Worm (Caenorhabditis elegans): Measurements from ENCODE around the gene C09E7.11.

ce11 chrIII:6499102-6499501 is 32.1 kb upstream of the C09E7.11 start:
- TF ChIP-seq scrt-1 (GFP tag; IDR thresholded peaks at IDR 0.05) = no peak
- no peak for TF ChIP-seq aly-1 (tag; optimal IDR thresholded peaks at IDR 0.05)
- TF ChIP-seq ama-1 (optimal IDR thresholded peaks at IDR 0.05) = no peak
- TF ChIP-seq tbx-37 (GFP tag; conservative IDR thresholded peaks at IDR 0.05) = no peak
- no peak for TF ChIP-seq hmg-4 (GFP tag; optimal IDR thresholded peaks at IDR 0.05)
- no peak for TF ChIP-seq hnd-1 (tag; optimal IDR thresholded peaks at IDR 0.05)
- TF ChIP-seq tra-4 (tag; optimal IDR thresholded peaks at IDR 0.05) = no peak
- TF ChIP-seq ceh-13 (GFP tag; optimal IDR thresholded peaks at IDR 0.05) = no peak
- no peak for TF ChIP-seq flt-1 (GFP tag; IDR thresholded peaks at IDR 0.05)
